Fruit fly (Drosophila melanogaster) whole organism: ENCODE data around the gene Sdr.

Experiments
- CG8478 ChIP-seq: fragments of >200 bp; optimal IDR thresholded peaks from 2 replicates; lab custom pipeline; 2018; ENCODE audit warnings: inconsistent platforms
- Dll ChIP-seq: fragments of >200 bp; optimal IDR thresholded peaks from 2 replicates; lab custom pipeline; 2017
- EcR ChIP-seq, 2 experiments: fragments of >200 bp; optimal IDR thresholded peaks; 2 replicates each; lab custom pipeline; 2017; ENCODE audit warnings: missing biosample characterization in 2 of 2, missing genetic modification characterization in 2 of 2, missing genetic modification reagents in 2 of 2
- pan ChIP-seq: fragments of >200 bp; optimal IDR thresholded peaks from 2 replicates; lab custom pipeline; 2017
- psq ChIP-seq: fragments of >200 bp; optimal IDR thresholded peaks from 2 replicates; lab custom pipeline; 2017
- usp ChIP-seq: fragments of >200 bp; optimal IDR thresholded peaks from 2 replicates; lab custom pipeline; 2017; ENCODE audit warnings: missing biosample characterization, missing genetic modification characterization, mixed read lengths

Sdr gene

dm6 chr3R:14898280-14898756, 20.1 kb upstream of the Sdr start, which contains the start of the genes Nup93-2 and CG3817:
Gene Nup93-2, minus strand, starts transcription at chr3R:14898372.
Gene CG3817, plus strand, starts transcription at chr3R:14898739.
- TF ChIP-seq CG8478 (lab: Kevin White, UChicago) (no peak), Dll (lab: Kevin White, UChicago) (no peak), pan (lab: Kevin White, UChicago) (no peak), EcR (GFP tag; optimal IDR thresholded peaks at IDR 0.05; lab: Kevin White, UChicago) (no peak), psq (lab: Kevin White, UChicago) (no peak), usp (GFP tag; lab: Kevin White, UChicago) (no peak)

- TF ChIP-seq pan (lab: Kevin White, UChicago) (no peak), Dll (lab: Kevin White, UChicago) (no peak), CG8478 (lab: Kevin White, UChicago) (no peak), psq (lab: Kevin White, UChicago) (no peak), EcR (GFP tag; optimal IDR thresholded peaks at IDR 0.05; lab: Kevin White, UChicago) (no peak), usp (GFP tag; lab: Kevin White, UChicago) (no peak)
These were observed 18.3 kb upstream of the Sdr start, which contains the start of gene VhaPPA1-2 for dm6 chr3R:14900177-14900576. Gene VhaPPA1-2, minus strand, starts transcription at chr3R:14900277.

DNA sequence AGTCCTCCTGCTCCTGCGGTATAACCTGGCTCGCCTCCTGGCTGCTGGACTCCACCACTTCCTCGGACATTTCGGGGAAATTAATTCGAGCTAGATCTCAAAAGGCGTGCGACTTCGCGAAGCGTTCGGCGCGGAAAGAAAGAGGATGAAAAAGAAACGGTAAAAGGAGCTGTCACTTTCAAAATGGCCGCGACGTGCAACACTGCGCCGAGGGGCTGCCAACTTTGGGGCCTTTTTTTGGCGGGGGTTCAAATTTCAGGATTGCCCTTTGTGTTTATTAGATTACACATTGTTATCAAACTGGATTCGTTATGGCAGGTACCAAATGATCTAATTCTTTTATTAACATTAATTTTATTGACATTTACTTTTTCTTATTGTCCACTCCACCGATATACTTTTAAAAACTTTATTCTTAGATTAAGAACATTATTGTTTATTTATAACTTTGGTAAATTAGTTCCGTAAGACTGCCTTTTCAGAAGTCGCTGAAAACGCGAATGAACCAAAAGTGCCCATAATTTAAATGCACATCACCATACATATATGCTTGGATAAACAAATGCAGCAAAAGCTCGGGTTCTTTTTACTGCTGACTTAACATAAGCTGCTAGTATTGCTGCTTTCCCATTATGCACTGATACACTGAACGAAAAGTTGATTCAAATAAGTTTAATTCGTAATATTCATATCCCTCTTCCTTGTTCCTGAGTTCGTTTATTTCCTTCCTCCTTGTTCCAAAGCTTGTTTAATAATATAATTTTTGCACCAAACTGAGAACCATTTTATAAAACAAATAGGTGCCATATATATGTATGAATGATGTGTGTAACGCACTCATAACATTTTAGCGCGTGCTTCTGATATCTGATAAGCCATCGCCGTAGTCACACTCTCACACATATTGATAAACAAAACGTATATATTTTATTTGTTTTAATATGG, 16.7 kb upstream of the Sdr start, which contains the start of gene RpS5b:
Gene RpS5b (minus strand): TSS at position 156 of the 945 bp plus-strand sequence.
- TF ChIP-seq EcR (GFP tag; optimal IDR thresholded peaks at IDR 0.05; lab: Kevin White, UChicago) (no peak), CG8478 (lab: Kevin White, UChicago) (no peak), Dll (lab: Kevin White, UChicago) (no peak), usp (GFP tag; lab: Kevin White, UChicago) (no peak), pan (lab: Kevin White, UChicago) (no peak), psq (lab: Kevin White, UChicago) (no peak)

DNA sequence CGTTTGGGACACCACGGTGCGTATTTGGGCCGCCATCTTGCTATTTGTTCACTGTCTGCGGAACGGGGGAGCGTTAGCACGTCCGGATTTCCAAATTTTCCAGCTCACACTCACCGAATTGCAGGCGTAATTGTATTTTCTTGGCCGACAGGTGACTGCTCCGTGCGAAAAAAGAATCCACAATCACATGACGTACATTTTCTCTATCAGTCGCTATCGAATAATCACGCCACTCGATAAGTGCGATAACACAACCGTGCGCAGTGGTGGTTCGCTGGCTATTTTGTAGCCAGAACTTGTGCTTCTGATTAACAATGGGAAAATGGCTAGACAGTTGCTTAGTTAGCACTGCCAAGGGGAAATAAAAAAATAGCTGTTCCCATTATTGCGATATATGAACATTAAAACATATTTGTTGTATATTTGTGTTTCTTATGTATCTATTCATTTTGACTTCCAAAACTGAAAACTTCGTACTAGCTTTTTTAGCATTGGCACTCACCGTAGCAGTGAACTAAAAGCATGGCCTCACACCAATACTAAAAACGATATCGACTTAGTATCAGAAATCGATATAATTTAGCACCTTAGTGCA, 14.5 kb upstream of the Sdr start, which contains the start of gene VhaPPA1-1:
Gene VhaPPA1-1 (minus strand): TSS at position 225 of the 595 bp plus-strand sequence.
- TF ChIP-seq pan (lab: Kevin White, UChicago) (no peak), Dll (lab: Kevin White, UChicago) (no peak), psq (lab: Kevin White, UChicago) (peak; percentile 53)

dm6 chr3R:14912449-14912987, 5.9 kb upstream of the Sdr start:
- TF ChIP-seq Dll (lab: Kevin White, UChicago) = no peak
- TF ChIP-seq usp (GFP tag; lab: Kevin White, UChicago) = no peak
- TF ChIP-seq EcR (GFP tag; optimal IDR thresholded peaks at IDR 0.05; lab: Kevin White, UChicago) = no peak
- TF ChIP-seq CG8478 (lab: Kevin White, UChicago) = no peak
- no peak for TF ChIP-seq pan (lab: Kevin White, UChicago)
- no peak for TF ChIP-seq psq (lab: Kevin White, UChicago)

DNA sequence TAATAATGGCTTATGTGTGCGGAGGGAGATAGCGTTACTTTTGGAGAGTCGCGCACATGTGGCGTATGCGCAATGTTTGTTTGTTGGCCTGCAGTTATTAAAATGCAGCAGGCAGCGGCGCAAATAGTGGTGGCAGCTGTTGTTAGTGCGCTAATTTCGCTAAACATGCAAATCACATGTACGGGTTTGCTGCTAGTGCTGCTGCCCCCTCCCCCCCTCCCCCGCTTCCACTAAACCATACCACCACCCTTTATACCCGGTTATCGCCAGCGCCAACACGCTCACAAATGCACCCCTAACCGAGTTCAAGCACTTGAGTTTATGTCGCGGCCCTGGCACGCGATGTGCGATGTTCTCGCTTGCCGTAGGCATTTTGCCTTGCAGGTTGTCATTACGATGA, 46.9 kb downstream of the Sdr start:
- TF ChIP-seq EcR (GFP tag; optimal IDR thresholded peaks at IDR 0.05; lab: Kevin White, UChicago) (no peak), pan (lab: Kevin White, UChicago) (no peak), usp (GFP tag; lab: Kevin White, UChicago) (no peak)
